Fruit fly (Drosophila melanogaster): ENCODE measurements around the gene CG43295.

dm6 chr3L:16145282-16145681, 39.6 kb downstream of the CG43295 start:
- TF ChIP-seq OdsH (GFP tag; optimal IDR thresholded peaks at IDR 0.05) (no peak), CG3032 (tag; optimal IDR thresholded peaks at IDR 0.05) (no peak), CG6808 (GFP tag; optimal IDR thresholded peaks at IDR 0.05) (no peak), Gug (GFP tag; IDR thresholded peaks at IDR 0.05) (no peak), cyc (GFP tag; optimal IDR thresholded peaks at IDR 0.05) (no peak), CG15336 (GFP tag; IDR thresholded peaks at IDR 0.05) (no peak), pdm3 (GFP tag; optimal IDR thresholded peaks at IDR 0.05) (no peak), Ets96B (tag; optimal IDR thresholded peaks at IDR 0.05) (no peak)

Data from whole organism, prepupa.